Worm (Caenorhabditis elegans): Measurements from ENCODE around the gene C08B6.2.

Gene C08B6.2

DNA sequence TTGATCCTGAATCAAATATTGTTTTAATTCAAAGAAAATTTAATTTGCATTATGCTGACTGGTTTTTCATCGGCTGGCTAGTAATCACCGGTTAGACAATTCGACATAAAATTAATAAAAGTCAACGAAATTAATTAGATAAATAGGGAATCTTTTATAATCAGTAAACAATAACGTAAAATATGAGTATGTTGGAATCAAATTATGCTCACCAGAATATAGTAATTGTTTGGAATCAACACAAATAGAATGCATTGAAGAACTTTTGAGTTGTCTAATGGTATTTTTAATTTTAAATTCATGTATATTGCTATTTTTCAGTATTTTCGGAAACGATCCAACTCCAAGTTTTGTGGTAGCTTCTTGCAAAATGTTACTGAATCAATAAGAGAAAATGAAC, at the start of gene C08B6.2:
C08B6.2 (plus strand) TSS at position 301 of the 400 bp plus-strand sequence.
- TF ChIP-seq unc-62 (GFP tag; optimal IDR thresholded peaks at IDR 0.05): no peak

DNA sequence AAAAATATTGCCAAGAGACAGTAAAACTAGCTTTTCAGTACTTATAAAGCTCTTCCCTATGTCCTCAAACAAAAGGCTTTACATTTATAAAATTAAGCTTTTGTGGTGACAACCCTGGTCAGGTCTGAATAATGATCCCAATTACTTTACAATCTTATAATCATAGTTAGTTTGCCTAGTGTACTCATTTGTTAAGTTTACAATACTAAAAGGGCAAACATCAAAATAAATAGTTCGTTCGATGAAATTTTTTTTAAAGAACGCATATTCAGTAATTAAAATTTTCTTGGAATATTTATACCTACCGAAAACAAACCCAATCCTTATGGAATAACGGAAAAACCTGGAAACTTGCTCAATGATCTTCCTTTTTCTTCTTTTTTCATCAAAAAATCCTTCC, 46.8 kb upstream of the C08B6.2 start:
- no peak for TF ChIP-seq unc-62 (GFP tag; optimal IDR thresholded peaks at IDR 0.05)

DNA sequence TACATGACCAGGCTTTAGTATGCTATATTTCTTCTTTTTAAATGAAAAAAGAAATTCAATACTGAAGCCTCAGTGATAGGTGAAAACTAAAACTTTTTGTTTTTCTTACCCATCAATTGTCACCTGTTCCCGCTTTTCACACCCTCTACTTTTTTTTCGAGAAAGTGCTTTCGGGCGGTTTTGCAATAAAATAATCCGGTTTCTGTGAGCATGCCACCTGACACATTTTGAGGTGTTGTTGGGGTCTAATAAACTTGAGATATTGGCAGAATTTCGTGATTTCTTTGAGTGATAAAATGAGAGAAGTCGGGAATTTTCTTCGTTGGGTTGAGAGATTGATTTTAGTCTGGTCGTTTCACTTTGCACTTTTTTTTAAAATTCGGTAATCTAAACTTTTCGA, 45.5 kb upstream of the C08B6.2 start:
- no peak for TF ChIP-seq unc-62 (GFP tag; optimal IDR thresholded peaks at IDR 0.05)

DNA sequence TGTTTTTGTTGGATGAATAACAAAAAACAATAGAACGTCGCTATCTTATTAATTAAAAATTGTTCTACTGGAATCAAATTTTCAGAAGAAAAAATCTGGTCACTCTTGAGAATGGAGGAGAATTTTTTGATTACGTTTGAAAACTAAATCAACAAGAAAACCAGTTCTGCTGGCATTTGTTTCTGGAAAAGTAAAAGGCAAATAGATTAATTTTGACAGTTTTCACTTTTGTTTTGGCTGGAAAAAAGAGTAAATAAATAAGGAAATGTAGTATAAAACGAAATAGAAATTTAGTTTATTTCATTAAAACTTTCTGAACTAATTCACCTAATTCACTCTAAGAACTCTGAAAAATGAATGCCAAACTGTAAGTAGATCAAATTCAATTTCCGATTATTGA, 41.3 kb upstream of the C08B6.2 start, which contains the start of gene fipr-13:
fipr-13 (plus strand) TSS at position 301 of the 400 bp plus-strand sequence.
- no peak for TF ChIP-seq unc-62 (GFP tag; optimal IDR thresholded peaks at IDR 0.05)

DNA sequence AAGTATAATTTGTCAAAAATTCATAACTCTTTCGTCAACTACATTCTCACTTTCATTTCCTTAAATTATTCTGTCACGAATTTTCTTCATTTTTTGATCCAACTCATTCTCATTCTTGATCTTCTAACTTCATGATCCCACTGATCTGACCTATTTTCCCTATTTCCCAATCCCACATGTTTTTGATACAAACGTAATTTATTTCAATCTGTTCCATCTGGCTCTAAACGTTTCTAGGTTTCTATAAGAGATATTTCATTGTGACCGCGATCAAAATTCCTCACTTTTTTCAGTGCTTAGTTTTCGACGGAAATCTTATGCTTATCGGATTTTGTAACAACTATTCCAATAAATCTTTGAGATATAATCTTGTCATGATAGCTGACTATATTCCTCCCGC, 39.8 kb upstream of the C08B6.2 start:
- no peak for TF ChIP-seq unc-62 (GFP tag; optimal IDR thresholded peaks at IDR 0.05)

DNA sequence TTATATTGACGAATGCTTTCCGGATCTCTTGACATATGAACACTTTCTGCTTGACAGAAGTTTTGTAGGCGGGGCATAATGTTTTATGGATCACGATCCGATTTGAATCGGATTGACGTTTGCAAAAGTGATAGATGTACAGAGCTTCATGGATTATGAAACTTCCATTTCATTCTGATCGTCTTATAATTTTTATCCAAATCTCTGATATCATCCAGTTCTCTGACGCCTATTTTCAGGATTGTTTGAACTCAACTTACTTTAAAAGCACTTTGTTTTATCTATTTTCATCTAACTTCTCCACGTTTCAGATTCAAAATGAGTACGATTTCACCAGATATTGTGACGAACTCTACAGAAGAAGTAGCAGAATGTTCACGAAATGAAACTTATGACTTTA, 38.7 kb upstream of the C08B6.2 start, which contains the start of gene npr-39:
npr-39 (plus strand) TSS at position 301 of the 400 bp plus-strand sequence.
- no peak for TF ChIP-seq unc-62 (GFP tag; optimal IDR thresholded peaks at IDR 0.05)

DNA sequence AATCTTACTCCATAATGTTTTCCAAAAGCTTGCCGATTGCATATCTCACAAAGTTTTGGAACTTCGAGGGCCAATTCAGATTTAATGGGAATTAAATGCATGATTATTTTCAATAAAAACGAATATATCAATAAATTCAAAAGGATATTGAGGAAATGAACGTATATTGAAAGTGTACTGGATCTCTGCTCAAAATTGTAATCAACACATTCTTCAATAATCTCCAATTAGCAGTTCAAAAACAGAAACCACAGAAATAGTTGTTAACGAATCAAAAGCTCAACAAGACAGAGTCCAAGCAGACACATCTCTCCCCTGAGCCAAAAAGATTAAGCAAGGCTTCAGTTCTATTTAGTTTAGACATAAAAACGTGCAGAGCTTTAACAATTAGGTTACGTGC, 35.0 kb upstream of the C08B6.2 start, which contains the start of gene nhr-192:
nhr-192 (minus strand) TSS at position 101 of the 400 bp plus-strand sequence.
- TF ChIP-seq unc-62 (GFP tag; optimal IDR thresholded peaks at IDR 0.05): no peak

DNA sequence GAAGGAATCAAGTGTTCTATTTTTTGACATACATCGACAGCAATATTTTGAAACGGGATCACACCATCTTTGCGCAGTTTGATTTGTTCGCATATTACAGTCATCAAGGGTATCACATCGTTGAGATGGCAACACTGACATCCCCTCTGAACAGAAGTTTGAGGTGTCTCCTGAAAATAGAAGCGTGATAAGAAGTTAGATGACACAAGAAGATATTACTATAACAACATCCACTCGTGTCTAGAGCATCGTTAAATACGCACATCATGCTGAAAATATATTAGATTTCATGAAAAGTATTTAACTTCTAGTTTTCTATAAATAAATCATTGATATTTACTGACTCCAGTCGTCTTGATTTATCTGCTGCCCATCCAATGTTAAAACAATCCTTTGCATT, 32.8 kb upstream of the C08B6.2 start:
- no peak for TF ChIP-seq unc-62 (GFP tag; optimal IDR thresholded peaks at IDR 0.05)

DNA sequence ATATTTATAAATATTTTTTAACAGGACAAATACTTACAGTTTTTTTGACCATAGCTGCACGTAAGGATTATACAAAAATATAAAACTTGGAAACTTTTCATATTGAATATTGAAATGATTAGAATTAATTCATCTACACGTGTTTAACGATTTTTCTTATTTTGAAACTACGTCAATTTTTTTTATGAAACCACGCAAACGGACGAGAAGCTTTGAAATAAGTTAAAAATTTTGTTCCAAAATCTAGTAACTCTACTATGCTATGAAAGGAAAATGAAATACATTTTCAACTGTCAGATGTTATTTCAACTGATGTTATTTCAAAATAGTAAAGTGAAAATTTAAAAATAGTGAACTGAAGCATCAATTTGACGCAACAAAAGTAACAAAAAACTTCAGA, 31.7 kb upstream of the C08B6.2 start, which contains the start of gene F57A8.6:
F57A8.6 (minus strand) TSS at position 101 of the 400 bp plus-strand sequence.
- TF ChIP-seq unc-62 (GFP tag; optimal IDR thresholded peaks at IDR 0.05): no peak

DNA sequence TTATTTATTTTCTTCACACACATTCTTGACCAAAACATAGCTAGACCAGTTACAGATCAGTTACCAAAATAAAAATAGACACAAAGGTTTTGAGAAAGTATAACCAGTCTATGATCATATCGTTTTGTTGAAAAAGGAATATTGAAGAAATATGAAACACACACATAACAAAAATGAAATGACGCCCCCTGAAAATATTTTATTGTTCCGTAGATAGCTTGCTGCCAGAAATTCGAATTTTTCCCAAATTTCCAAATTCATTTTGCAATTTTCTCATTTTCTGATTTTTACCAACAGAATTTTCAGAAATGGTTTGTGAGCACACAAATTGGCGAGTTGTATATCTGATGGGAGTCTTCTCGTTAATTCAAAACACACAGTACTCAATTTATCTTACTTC, 30.1 kb upstream of the C08B6.2 start, which contains the start of gene F57A8.7:
F57A8.7 (plus strand) TSS at position 301 of the 400 bp plus-strand sequence.
- TF ChIP-seq unc-62 (GFP tag; optimal IDR thresholded peaks at IDR 0.05): no peak

DNA sequence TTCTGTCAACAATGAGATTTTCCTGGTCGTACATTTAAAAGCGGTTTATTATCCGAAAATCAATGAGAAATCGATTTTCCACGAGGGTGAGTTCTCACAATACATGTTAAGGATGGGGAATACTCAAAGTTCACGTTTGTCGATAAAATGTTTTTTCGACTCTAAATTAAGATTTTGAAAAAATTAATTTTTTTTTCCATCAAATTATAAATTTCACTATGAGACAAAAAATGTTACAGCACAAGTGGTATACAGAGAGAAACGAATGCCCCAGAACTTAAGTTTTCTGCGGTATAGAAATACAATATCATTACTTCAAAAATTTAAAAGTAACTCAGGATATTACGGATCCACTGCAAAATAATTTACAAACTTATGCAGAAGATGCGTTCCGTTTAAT, 27.3 kb upstream of the C08B6.2 start, which contains the start of gene R04B5.1:
R04B5.1 (minus strand) TSS at position 101 of the 400 bp plus-strand sequence.
- TF ChIP-seq unc-62 (GFP tag; optimal IDR thresholded peaks at IDR 0.05): no peak

DNA sequence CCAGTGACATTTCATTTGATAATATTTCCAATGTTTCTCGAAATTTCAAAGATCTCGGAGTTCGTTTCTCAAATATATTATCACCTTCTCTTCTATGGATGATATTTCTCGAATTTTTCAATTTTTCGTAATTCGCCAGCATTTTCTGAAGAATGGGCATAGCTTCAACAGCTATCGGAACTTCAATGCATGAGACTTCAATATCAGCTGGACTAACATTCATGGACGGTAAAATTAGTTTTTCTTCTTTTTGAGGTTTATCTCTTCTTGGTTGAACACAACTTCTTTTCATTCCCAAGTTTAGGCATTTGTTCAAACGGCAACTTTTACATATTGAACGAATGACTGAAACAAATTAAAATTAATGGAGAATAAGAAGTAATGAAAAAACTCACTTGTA, 24.6 kb upstream of the C08B6.2 start:
- no peak for TF ChIP-seq unc-62 (GFP tag; optimal IDR thresholded peaks at IDR 0.05)

DNA sequence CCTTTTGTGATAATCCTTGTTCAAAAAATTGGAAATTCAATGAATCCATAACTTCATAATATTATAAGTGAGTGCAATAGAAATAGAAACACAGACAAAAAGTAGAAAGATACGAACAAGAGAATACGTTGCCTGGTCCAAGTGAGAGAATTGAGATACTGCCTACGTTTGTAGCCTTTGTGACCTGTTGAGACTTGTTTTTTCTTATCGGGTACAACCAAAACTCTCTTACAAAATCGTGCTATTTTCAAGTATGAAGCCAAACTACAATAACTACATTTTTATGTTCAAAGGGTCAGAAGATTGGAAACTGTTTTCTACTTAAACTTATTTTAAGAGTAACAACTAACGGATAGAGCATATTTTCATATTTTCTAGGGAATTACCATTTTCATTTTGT, 23.9 kb upstream of the C08B6.2 start, which contains the start of gene nhr-205:
nhr-205 (minus strand) TSS at position 141 of the 400 bp plus-strand sequence.
- TF ChIP-seq unc-62 (GFP tag; optimal IDR thresholded peaks at IDR 0.05): no peak

DNA sequence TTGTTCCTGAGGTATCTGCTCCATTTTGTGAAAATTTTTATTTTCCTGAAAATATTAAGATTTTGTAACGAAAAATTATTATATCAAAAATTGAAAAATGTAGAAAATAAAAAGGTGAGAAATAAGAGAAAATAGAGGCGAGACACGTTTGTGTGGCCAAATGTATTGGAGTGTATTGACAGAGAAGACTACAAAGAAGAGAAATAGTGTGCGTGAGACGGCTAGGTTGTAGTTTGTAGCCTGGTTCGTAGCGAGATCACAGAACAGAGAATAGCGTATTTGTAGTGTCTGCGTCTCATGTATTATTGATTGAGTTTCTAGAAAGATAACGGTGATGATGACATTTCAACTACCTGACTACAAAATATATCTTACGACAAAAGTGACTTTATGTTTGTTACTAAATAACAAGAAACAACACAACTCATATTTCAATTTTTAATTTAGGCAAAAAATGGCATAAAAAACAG, 21.5 kb upstream of the C08B6.2 start, which contains the start of gene nhr-12:
nhr-12 (minus strand) TSS at position 51 of the 470 bp plus-strand sequence.
- TF ChIP-seq unc-62 (GFP tag; optimal IDR thresholded peaks at IDR 0.05): no peak

DNA sequence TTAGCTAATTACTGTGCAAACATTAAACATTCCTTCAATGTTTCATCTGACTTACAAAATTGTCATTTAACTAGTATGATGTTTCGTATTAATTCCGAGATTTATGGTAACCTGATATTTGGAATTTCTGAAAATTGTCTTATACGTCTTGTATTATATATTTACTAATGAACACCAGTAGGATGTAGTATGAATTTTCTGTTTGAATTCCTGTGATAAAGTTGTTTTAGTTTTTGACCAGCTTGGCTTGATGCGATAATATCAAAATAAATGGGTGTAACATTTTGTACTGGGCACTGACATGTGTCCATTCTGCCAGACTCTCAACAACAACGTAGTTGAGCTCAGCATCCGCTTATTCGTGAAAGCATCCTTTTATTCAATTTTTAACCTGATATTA, 20.6 kb upstream of the C08B6.2 start, which contains the start of gene R04B5.6:
R04B5.6 (plus strand) TSS at position 301 of the 400 bp plus-strand sequence.
- TF ChIP-seq unc-62 (GFP tag; optimal IDR thresholded peaks at IDR 0.05): no peak

DNA sequence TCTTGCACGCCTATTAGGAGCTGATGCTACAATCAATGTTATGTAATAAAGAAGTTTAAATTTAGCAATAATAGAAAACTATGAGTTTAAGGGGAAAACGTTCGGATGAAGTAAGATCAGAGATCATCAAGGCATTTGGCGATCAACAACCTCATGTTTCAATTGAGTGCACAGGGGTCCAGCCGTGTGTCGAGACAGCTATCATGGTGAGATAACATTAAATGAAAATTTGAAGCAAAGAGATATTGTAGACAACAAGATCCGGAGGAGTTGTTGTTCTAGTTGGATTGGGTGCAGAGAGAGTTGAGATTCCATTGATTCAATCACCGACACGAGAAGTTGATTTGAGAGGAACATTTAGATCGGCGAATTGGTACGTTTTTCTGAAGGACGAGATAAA, 19.4 kb upstream of the C08B6.2 start:
- TF ChIP-seq unc-62 (GFP tag; optimal IDR thresholded peaks at IDR 0.05): no peak

DNA sequence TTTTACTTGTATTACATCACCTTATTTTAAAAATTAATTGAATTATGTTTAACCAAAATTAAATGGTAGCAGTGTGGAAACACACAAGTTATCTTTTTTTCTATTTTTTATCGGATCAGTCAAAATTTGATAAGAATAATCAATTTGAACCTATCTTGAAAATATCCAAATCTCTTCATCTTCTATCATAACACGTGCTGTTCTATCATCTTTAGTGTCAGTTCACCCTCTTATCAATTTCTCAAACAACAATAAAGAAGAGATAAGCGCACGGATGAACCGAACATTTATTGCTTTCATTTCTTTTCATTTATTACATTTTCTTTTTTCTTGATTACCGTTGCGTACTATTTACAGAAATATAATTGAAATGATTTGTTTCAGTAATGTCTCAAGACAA, 18.4 kb upstream of the C08B6.2 start, which contains the start of gene R04B5.5:
R04B5.5 (plus strand) TSS at position 378 of the 400 bp plus-strand sequence.
- no peak for TF ChIP-seq unc-62 (GFP tag; optimal IDR thresholded peaks at IDR 0.05)
